Worm (Caenorhabditis elegans) whole organism, L1 larva: ENCODE results near the gene ndua-7.

ENCODE experiments used
- C04F5.9 ChIP-seq: sonication (generic microtip); optimal IDR thresholded peaks from 2 replicates; lab custom pipeline; 2016; ENCODE audit warnings: missing genetic modification characterization, missing compliant biosample characterization
- C16A3.4 ChIP-seq: fragments of 150-350 bp; optimal IDR thresholded peaks from 2 replicates; lab custom pipeline; 2014; ENCODE audit warnings: missing biosample characterization, missing genetic modification characterization
- Y116A8C.19 ChIP-seq: sonication (generic microtip); optimal IDR thresholded peaks from 2 replicates; lab custom pipeline; 2016; ENCODE audit warnings: missing compliant biosample characterization, missing genetic modification characterization, borderline replicate concordance
- aha-1 ChIP-seq: fragments of 150-350 bp; optimal IDR thresholded peaks from 2 replicates; lab custom pipeline; 2014; ENCODE audit warnings: missing biosample characterization, missing genetic modification characterization
- ceh-82 ChIP-seq, 3 experiments: fragments of 150-350 bp in 1 of 3; sonication (generic microtip) in 2 of 3; optimal IDR thresholded peaks; 2 replicates each; lab custom pipeline; 2014 to 2017; ENCODE audit warnings: missing biosample characterization in 3 of 3, missing genetic modification characterization in 3 of 3
- ceh-88 ChIP-seq: fragments of 200-800 bp; sonication (Bioruptor generic); IDR thresholded peaks from 2 replicates; pipeline ENCODE4 v1.3.6; 2022; ENCODE audit warnings: missing genetic modification characterization, missing compliant biosample characterization
- efl-1 ChIP-seq, 4 experiments: fragments of 150-350 bp; optimal IDR thresholded peaks in 3 of 4; peaks in 1 of 4; 1 replicate in 1 of 4; 2 replicates in 3 of 4; lab custom pipeline; 2014; ENCODE audit warnings: missing biosample characterization in 2 of 4, missing genetic modification characterization in 2 of 4, missing genetic modification reagents in 2 of 4
- egl-13 ChIP-seq: sonication (generic microtip); optimal IDR thresholded peaks from 2 replicates; lab custom pipeline; 2016; ENCODE audit warnings: missing genotype, missing genetic modification reagents, missing genetic modification characterization, missing compliant biosample characterization
- elt-2 ChIP-seq: sonication (generic microtip); optimal IDR thresholded peaks from 2 replicates; lab custom pipeline; 2016; ENCODE audit warnings: missing genetic modification characterization, mild to moderate bottlenecking, inconsistent platforms, missing compliant biosample characterization, missing genetic modification reagents
- grh-1 ChIP-seq: fragments of 200-800 bp; sonication (Bioruptor generic); IDR thresholded peaks from 2 replicates; pipeline ENCODE4 v1.3.6; 2022; ENCODE audit warnings: missing genetic modification reagents, missing genetic modification characterization, missing compliant biosample characterization
- hlh-4 ChIP-seq: sonication (generic microtip); optimal IDR thresholded peaks from 2 replicates; lab custom pipeline; 2016; ENCODE audit warnings: mild to moderate bottlenecking, missing genetic modification characterization, missing compliant biosample characterization
- isw-1 ChIP-seq: fragments of 200-800 bp; sonication (Bioruptor generic); IDR thresholded peaks from 2 replicates; pipeline ENCODE4 v1.3.6; 2022; ENCODE audit warnings: missing genetic modification characterization, missing compliant biosample characterization
- jun-1 ChIP-seq: fragments of 150-350 bp; optimal IDR thresholded peaks from 2 replicates; lab custom pipeline; 2014; ENCODE audit warnings: missing biosample characterization, missing genetic modification reagents, missing genetic modification characterization
- lin-15B ChIP-seq: fragments of 150-350 bp; sonication (generic microtip); optimal IDR thresholded peaks from 3 replicates; lab custom pipeline; 2014; ENCODE audit warnings: missing biosample characterization, missing genetic modification characterization
- lin-35 ChIP-seq, 2 experiments: fragments of 150-350 bp; optimal IDR thresholded peaks; 2 replicates each; lab custom pipeline; 2014; ENCODE audit warnings: missing biosample characterization in 2 of 2, missing genetic modification characterization in 2 of 2, missing genetic modification reagents in 2 of 2
- mdl-1 ChIP-seq, 2 experiments: fragments of 150-350 bp; optimal IDR thresholded peaks; 2 replicates each; lab custom pipeline; 2014 to 2017; ENCODE audit warnings: missing biosample characterization in 2 of 2, missing genetic modification characterization in 2 of 2, inconsistent platforms in 1 of 2
- mef-2 ChIP-seq: fragments of 150-350 bp; optimal IDR thresholded peaks from 2 replicates; lab custom pipeline; 2014; ENCODE audit warnings: missing biosample characterization, missing genetic modification characterization
- nhr-11 ChIP-seq: fragments of 150-350 bp; optimal IDR thresholded peaks from 2 replicates; lab custom pipeline; 2014; ENCODE audit warnings: missing biosample characterization, missing genetic modification characterization
- nhr-19 ChIP-seq: fragments of 200-800 bp; sonication (Bioruptor generic); conservative IDR thresholded peaks from 2 replicates; pipeline ENCODE4 v1.3.6; 2022; ENCODE audit warnings: missing genetic modification characterization, missing compliant biosample characterization
- nhr-20 ChIP-seq: sonication (generic microtip); optimal IDR thresholded peaks from 2 replicates; lab custom pipeline; 2016; ENCODE audit warnings: mild to moderate bottlenecking, missing genetic modification characterization, missing compliant biosample characterization
- nhr-28 ChIP-seq: fragments of 150-350 bp; optimal IDR thresholded peaks from 2 replicates; lab custom pipeline; 2014; ENCODE audit warnings: missing biosample characterization, missing genetic modification characterization
- nhr-47 ChIP-seq: sonication (generic microtip); optimal IDR thresholded peaks from 2 replicates; lab custom pipeline; 2016; ENCODE audit warnings: mild to moderate bottlenecking, missing genetic modification characterization, moderate library complexity, missing compliant biosample characterization
- nhr-71 ChIP-seq: sonication (generic microtip); optimal IDR thresholded peaks from 2 replicates; lab custom pipeline; 2016; ENCODE audit warnings: mild to moderate bottlenecking, missing genetic modification characterization, moderate library complexity, missing compliant biosample characterization
- nhr-85 ChIP-seq: sonication (generic microtip); peaks from one replicate; lab custom pipeline; 2016; ENCODE audit warnings: missing genetic modification characterization, inconsistent platforms, missing compliant biosample characterization
- pax-3 ChIP-seq: fragments of 200-800 bp; sonication (Bioruptor generic); optimal IDR thresholded peaks from 2 replicates; lab custom pipeline; 2018; ENCODE audit warnings: mild to moderate bottlenecking, missing genetic modification characterization, moderate library complexity, missing compliant biosample characterization
- snpc-4 ChIP-seq: fragments of 150-350 bp; optimal IDR thresholded peaks from 2 replicates; lab custom pipeline; 2014; ENCODE audit warnings: missing biosample characterization, missing genetic modification characterization
- snu-23 ChIP-seq: sonication (generic microtip); optimal IDR thresholded peaks from 2 replicates; lab custom pipeline; 2016; ENCODE audit warnings: missing genetic modification characterization, missing compliant biosample characterization
- swsn-7 ChIP-seq: sonication (generic microtip); optimal IDR thresholded peaks from 2 replicates; lab custom pipeline; 2016; ENCODE audit warnings: missing genetic modification characterization, missing compliant biosample characterization
- tbx-2 ChIP-seq: sonication (generic microtip); optimal IDR thresholded peaks from 2 replicates; lab custom pipeline; 2016; ENCODE audit warnings: missing genetic modification characterization, missing compliant biosample characterization
- tlp-1 ChIP-seq: fragments of 150-350 bp; optimal IDR thresholded peaks from 2 replicates; lab custom pipeline; 2014; ENCODE audit warnings: missing biosample characterization, missing genetic modification characterization
- unc-62 ChIP-seq: fragments of 150-350 bp; optimal IDR thresholded peaks from 2 replicates; lab custom pipeline; 2014; ENCODE audit warnings: missing biosample characterization, missing genetic modification reagents, missing genetic modification characterization

ndua-7 gene

ce11 chrII:13521179-13521616, 26.8 kb upstream of the ndua-7 start:
- peak; percentile 93 for TF ChIP-seq snpc-4 (tag; lab: Kevin White, UChicago)
- TF ChIP-seq nhr-71 (tag; lab: Kevin White, UChicago) = peak; percentile 26
- peak; percentile 22 for TF ChIP-seq nhr-19 (GFP tag; lab: Robert Waterston, UW)
- no peak for TF ChIP-seq lin-35 (GFP tag; optimal IDR thresholded peaks at IDR 0.05; lab: Kevin White, UChicago)
- no peak for TF ChIP-seq efl-1 (optimal IDR thresholded peaks at IDR 0.05; lab: Kevin White, UChicago)
- peak in 1 of 2 experiments; percentile 52 for TF ChIP-seq efl-1 (GFP tag; optimal IDR thresholded peaks at IDR 0.05 in 1 of 2; lab: Kevin White, UChicago)
- no peak for TF ChIP-seq ceh-88 (GFP tag; lab: Robert Waterston, UW)
- TF ChIP-seq isw-1 (GFP tag; lab: Robert Waterston, UW) = no peak

DNA sequence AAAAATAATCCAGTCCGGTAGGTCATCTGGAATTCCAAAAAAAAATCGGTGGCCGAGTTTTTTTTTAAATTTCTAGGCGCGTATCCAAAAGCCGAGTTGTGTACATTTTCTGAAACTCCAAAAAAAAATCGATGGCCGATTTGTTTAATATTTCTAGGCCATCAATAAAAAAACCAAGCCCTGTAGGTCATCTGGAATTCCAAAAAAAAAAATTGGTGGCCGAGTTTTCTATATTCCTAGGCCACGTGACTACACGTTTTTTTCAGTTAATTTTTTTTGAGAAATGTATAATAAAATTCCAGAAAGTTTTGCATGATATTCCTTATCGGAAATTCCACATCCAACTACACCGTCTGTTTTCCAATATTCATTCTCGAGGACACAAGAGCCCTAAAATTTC, 23.2 kb upstream of the ndua-7 start, which contains the start of gene sre-45:
sre-45 (plus strand) TSS at position 301 of the 400 bp plus-strand sequence.
- no peak for TF ChIP-seq mdl-1 (tag; optimal IDR thresholded peaks at IDR 0.05; lab: Kevin White, UChicago)
- no peak for TF ChIP-seq nhr-85
- no peak for TF ChIP-seq unc-62 (GFP tag; lab: Kevin White, UChicago)
- TF ChIP-seq nhr-28 (tag; lab: Kevin White, UChicago) = no peak
- TF ChIP-seq lin-15B (tag; lab: Kevin White, UChicago) = no peak
- TF ChIP-seq pax-3 (tag; lab: Kevin White, UChicago) = no peak
- TF ChIP-seq tbx-2 (tag; lab: Kevin White, UChicago) = no peak
- TF ChIP-seq tlp-1 (tag; lab: Kevin White, UChicago) = no peak
- no peak for TF ChIP-seq mef-2 (tag; lab: Kevin White, UChicago)
- TF ChIP-seq nhr-71 (tag; lab: Kevin White, UChicago) = no peak
- no peak for TF ChIP-seq hlh-4 (tag; lab: Kevin White, UChicago)
- no peak for TF ChIP-seq C04F5.9 (tag; lab: Kevin White, UChicago)
- TF ChIP-seq swsn-7 (tag; lab: Kevin White, UChicago) = no peak
- no peak for TF ChIP-seq nhr-47 (tag; lab: Kevin White, UChicago)
- TF ChIP-seq jun-1 (tag; lab: Kevin White, UChicago) = no peak
- TF ChIP-seq, all 84 proteins: peak for 0

DNA sequence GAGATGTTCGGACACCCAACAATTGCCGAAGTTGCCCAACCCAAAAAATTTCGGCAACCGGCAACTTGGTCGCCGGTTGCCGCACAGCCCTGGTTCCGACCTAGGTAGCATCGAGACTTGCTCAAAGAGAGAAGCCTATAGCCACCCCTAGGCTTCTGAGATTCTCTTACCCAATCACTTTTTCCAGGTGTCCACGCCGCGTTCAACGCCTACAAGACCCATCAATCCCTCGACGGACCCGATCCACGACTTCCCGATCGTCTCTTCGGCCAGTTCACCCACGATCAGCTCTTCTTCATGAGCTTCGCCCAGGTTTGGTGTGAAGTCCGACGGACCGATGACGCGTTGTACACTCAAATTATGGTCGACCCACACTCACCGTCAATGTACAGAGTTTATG, 21.4 kb upstream of the ndua-7 start:
- TF ChIP-seq Y116A8C.19 (tag; lab: Kevin White, UChicago) (no peak), C16A3.4 (tag; lab: Kevin White, UChicago) (no peak), egl-13 (tag; lab: Kevin White, UChicago) (no peak), grh-1 (GFP tag; lab: Robert Waterston, UW) (no peak), nhr-20 (tag; lab: Kevin White, UChicago) (no peak), ceh-82 (tag; optimal IDR thresholded peaks at IDR 0.05; lab: Kevin White, UChicago) (no peak)

DNA sequence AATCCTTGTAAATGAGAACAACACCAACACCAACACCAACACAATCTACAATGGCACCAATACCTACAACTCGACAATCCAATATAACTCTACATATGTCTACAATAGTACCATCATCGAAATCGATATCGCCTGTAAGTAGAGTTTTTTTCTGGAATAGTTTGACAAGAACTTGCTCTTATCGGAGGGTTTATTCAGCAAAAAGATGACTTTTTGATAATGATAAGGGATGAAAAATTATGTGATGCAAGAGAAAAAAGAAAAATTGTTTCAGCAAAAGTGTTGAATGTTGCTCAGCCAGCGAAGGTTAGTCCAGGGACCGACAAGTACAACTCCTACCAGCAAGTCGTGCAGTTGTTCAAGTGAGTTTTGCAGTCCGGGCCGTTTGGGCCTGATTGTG, 14.2 kb upstream of the ndua-7 start:
- TF ChIP-seq ceh-88 (GFP tag; lab: Robert Waterston, UW) (no peak), snu-23 (no peak), aha-1 (tag; lab: Kevin White, UChicago) (no peak), elt-2 (tag; lab: Kevin White, UChicago) (peak; percentile 25), mdl-1 (tag; optimal IDR thresholded peaks at IDR 0.05; lab: Kevin White, UChicago) (no peak)
- TF ChIP-seq, all 84 proteins: peak for 1

DNA sequence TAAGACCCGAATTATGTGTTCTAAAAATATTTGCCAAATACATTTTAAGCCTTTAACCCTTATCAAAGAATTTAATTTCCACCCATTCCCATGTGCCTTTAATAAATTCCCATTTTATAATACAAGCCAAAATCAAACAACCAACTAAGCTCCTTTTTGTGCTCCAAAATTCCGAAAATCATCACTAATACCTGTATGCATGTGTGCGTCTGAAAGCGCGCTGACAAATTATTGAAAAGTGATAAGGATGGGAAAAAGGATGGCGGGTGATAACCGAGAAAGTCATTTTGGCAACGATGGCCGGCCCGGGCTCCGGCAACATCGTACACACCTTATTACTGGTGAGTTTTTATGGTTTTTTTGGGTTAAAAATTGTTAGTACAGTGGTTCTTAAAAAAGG, 13.1 kb upstream of the ndua-7 start, which contains the start of gene nep-17:
nep-17 (plus strand) TSS at position 285 of the 400 bp plus-strand sequence.
- TF ChIP-seq nhr-11 (tag; lab: Kevin White, UChicago) = no peak
- TF ChIP-seq elt-2 (tag; lab: Kevin White, UChicago) = peak; percentile 64
